Worm (Caenorhabditis elegans) whole organism, L4/young adult: ENCODE data around the gene ZK105.1.

Experiments used
- W03F9.2 ChIP-seq: fragments of 150-350 bp; optimal IDR thresholded peaks from 2 replicates; lab custom pipeline; 2014; ENCODE audit warnings: missing biosample characterization, missing genetic modification characterization
- dao-5 ChIP-seq: sonication (generic microtip); optimal IDR thresholded peaks from 2 replicates; lab custom pipeline; 2016; ENCODE audit warnings: missing genotype, missing genetic modification characterization, moderate library complexity, missing compliant biosample characterization
- him-1 ChIP-seq: sonication (generic microtip); optimal IDR thresholded peaks from 2 replicates; lab custom pipeline; 2016; ENCODE audit warnings: missing genotype, missing genetic modification reagents, missing genetic modification characterization, missing compliant biosample characterization

DNA sequence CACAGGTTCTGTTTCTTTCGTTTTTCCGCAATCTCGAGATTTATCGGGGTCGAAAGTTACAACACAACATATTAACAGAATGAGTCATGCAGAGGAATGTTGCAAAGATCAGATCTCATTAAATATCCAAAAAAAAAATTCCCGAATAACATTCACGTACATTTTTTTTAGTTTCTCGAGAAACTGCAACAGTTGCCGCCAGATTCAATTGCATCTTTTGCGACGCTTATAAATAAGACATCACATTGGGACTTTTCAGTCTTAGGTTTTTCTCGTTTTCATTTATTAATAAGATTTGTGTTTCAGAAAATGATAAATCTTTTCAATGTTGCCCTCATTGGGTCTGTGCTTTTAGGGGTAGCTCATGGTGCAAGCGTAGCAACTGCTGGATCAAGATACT lies at the start of gene ZK105.1:
- TF ChIP-seq dao-5 (tag; lab: Kevin White, UChicago) (no peak), him-1 (no peak), W03F9.2 (tag; lab: Kevin White, UChicago) (no peak)
